Worm (Caenorhabditis elegans) whole organism, L4 larva: ENCODE measurements around the gene nsph-4.1.
"Not testable (repeated sequence)": the region's sequence is repeated elsewhere in the genome, so short reads cannot be mapped to it uniquely, and the experiment has no call there.

ENCODE experiments used
- F26F4.8 ChIP-seq: fragments of 200-800 bp; sonication (Bioruptor generic); conservative IDR thresholded peaks from 2 replicates; pipeline ENCODE4 v1.3.6; 2022; ENCODE audit warnings: missing genetic modification characterization, missing compliant biosample characterization
- T26A8.4 ChIP-seq: fragments of 200-800 bp; sonication (Bioruptor generic); IDR thresholded peaks from 2 replicates; pipeline ENCODE4 v1.3.6; 2022; ENCODE audit warnings: missing genetic modification characterization, missing compliant biosample characterization
- Y5F2A.4 ChIP-seq: fragments of 200-800 bp; sonication (Bioruptor generic); optimal IDR thresholded peaks from 2 replicates; lab custom pipeline; 2018; ENCODE audit warnings: mild to moderate bottlenecking, missing genetic modification characterization, missing compliant biosample characterization
- aha-1 ChIP-seq: fragments of 150-350 bp; peaks from one replicate; lab custom pipeline; 2014; ENCODE audit warnings: missing biosample characterization, missing genetic modification characterization
- arid-1 ChIP-seq: fragments of 200-800 bp; sonication (Bioruptor generic); conservative IDR thresholded peaks from 2 replicates; pipeline ENCODE4 v1.3.6; 2022; ENCODE audit warnings: missing genetic modification reagents, missing genetic modification characterization, missing compliant biosample characterization
- ces-1 ChIP-seq: fragments of 150-350 bp; sonication (generic microtip); optimal IDR thresholded peaks from 4 replicates; lab custom pipeline; 2014; ENCODE audit warnings: missing biosample characterization, missing genetic modification reagents, missing genetic modification characterization
- cey-2 ChIP-seq: sonication (generic microtip); optimal IDR thresholded peaks from 3 replicates; lab custom pipeline; 2017; ENCODE audit warnings: missing genetic modification characterization, mild to moderate bottlenecking, missing compliant biosample characterization, antibody characterized with exemption, borderline replicate concordance; ENCODE audit not compliant: insufficient read depth
- daf-16 ChIP-seq, 3 experiments: sonication (generic microtip); optimal IDR thresholded peaks; 2 replicates each; lab custom pipeline; 2016 to 2017; ENCODE audit warnings: missing genetic modification characterization in 3 of 3, missing genetic modification reagents in 3 of 3, mild to moderate bottlenecking in 2 of 3, missing compliant biosample characterization in 2 of 3, missing biosample characterization in 1 of 3, moderate library complexity in 1 of 3
- dmd-6 ChIP-seq: fragments of 200-800 bp; sonication (Bioruptor generic); IDR thresholded peaks from 2 replicates; pipeline ENCODE4 v1.3.6; 2022; ENCODE audit warnings: missing genetic modification reagents, missing genetic modification characterization, missing compliant biosample characterization
- dve-1 ChIP-seq: sonication (generic microtip); optimal IDR thresholded peaks from 2 replicates; lab custom pipeline; 2017; ENCODE audit warnings: antibody characterized with exemption, mild to moderate bottlenecking, missing genetic modification characterization, missing compliant biosample characterization; ENCODE audit not compliant: insufficient read depth
- fos-1 ChIP-seq: fragments of 150-350 bp; optimal IDR thresholded peaks from 2 replicates; lab custom pipeline; 2014; ENCODE audit warnings: missing biosample characterization, missing genetic modification characterization
- gei-8 ChIP-seq: fragments of 200-800 bp; sonication (Bioruptor generic); optimal IDR thresholded peaks from 2 replicates; lab custom pipeline; 2018; ENCODE audit warnings: mild to moderate bottlenecking, missing genetic modification characterization, missing compliant biosample characterization
- hmg-1.1 ChIP-seq: fragments of 200-800 bp; sonication (Bioruptor generic); IDR thresholded peaks from 2 replicates; pipeline ENCODE4 v1.3.6; 2022; ENCODE audit warnings: missing genetic modification reagents, missing genetic modification characterization, missing compliant biosample characterization
- lin-38 ChIP-seq: fragments of 200-800 bp; sonication (Bioruptor generic); IDR thresholded peaks from 2 replicates; pipeline ENCODE4 v1.3.6; 2022; ENCODE audit warnings: missing genetic modification reagents, missing genetic modification characterization, missing compliant biosample characterization
- madf-5 ChIP-seq, 2 experiments: fragments of 200-800 bp; sonication (Bioruptor generic); IDR thresholded peaks; 2 replicates each; pipeline ENCODE4 v1.3.6; 2022; ENCODE audit warnings: missing compliant biosample characterization in 2 of 2, missing genetic modification characterization in 2 of 2
- nhr-111 ChIP-seq: fragments of 200-800 bp; sonication (Bioruptor generic); optimal IDR thresholded peaks from 2 replicates; lab custom pipeline; 2018; ENCODE audit warnings: mild to moderate bottlenecking, missing genetic modification characterization, missing compliant biosample characterization
- nhr-237 ChIP-seq: sonication (generic microtip); optimal IDR thresholded peaks from 2 replicates; lab custom pipeline; 2017; ENCODE audit warnings: missing biosample characterization, missing genetic modification characterization
- nhr-42 ChIP-seq: fragments of 200-800 bp; sonication (Bioruptor generic); IDR thresholded peaks from 2 replicates; pipeline ENCODE4 v1.3.6; 2022; ENCODE audit warnings: missing genetic modification characterization, missing compliant biosample characterization
- pha-4 ChIP-seq, 2 experiments: fragments of 150-350 bp in 1 of 2; fragments of 200-800 bp in 1 of 2; sonication (Bioruptor generic) in 1 of 2; IDR thresholded peaks in 1 of 2; optimal IDR thresholded peaks in 1 of 2; 2 replicates each; pipeline versions ENCODE4 v1.3.6 to Lab custom; 2014 to 2022; ENCODE audit warnings: missing genetic modification characterization in 2 of 2, missing genetic modification reagents in 2 of 2, missing biosample characterization in 1 of 2, missing compliant biosample characterization in 1 of 2
- rbr-2 ChIP-seq: sonication (generic microtip); optimal IDR thresholded peaks from 2 replicates; lab custom pipeline; 2016; ENCODE audit warnings: missing genotype, missing genetic modification characterization, missing compliant biosample characterization
- sdz-12 ChIP-seq: fragments of 200-800 bp; sonication (Bioruptor generic); optimal IDR thresholded peaks from 2 replicates; lab custom pipeline; 2018; ENCODE audit warnings: mild to moderate bottlenecking, missing genetic modification characterization, missing compliant biosample characterization
- set-16 ChIP-seq: fragments of 200-800 bp; sonication (Bioruptor generic); IDR thresholded peaks from 2 replicates; pipeline ENCODE4 v1.3.6; 2022; ENCODE audit warnings: missing genetic modification reagents, missing genetic modification characterization, missing compliant biosample characterization
- snpc-1.2 ChIP-seq: fragments of 200-800 bp; sonication (Bioruptor generic); IDR thresholded peaks from 2 replicates; pipeline ENCODE4 v1.3.6; 2022; ENCODE audit warnings: missing genetic modification reagents, missing genetic modification characterization, missing compliant biosample characterization
- snpc-4 ChIP-seq: fragments of 150-350 bp; optimal IDR thresholded peaks from 2 replicates; lab custom pipeline; 2014; ENCODE audit warnings: missing biosample characterization, missing genetic modification characterization
- tag-97 ChIP-seq: fragments of 200-800 bp; sonication (Bioruptor generic); IDR thresholded peaks from 2 replicates; pipeline ENCODE4 v1.3.6; 2022; ENCODE audit warnings: missing genetic modification characterization, missing compliant biosample characterization
- tra-1 ChIP-seq: fragments of 200-800 bp; sonication (Bioruptor generic); IDR thresholded peaks from 2 replicates; pipeline ENCODE4 v1.3.6; 2022; ENCODE audit warnings: missing genetic modification reagents, missing genetic modification characterization, missing compliant biosample characterization
- unc-130 ChIP-seq: sonication (generic microtip); optimal IDR thresholded peaks from 2 replicates; lab custom pipeline; 2016; ENCODE audit warnings: missing genetic modification reagents, missing genetic modification characterization, missing compliant biosample characterization
- zip-2 ChIP-seq: fragments of 150-350 bp; optimal IDR thresholded peaks from 2 replicates; lab custom pipeline; 2014; ENCODE audit warnings: missing biosample characterization, missing genetic modification characterization

Gene nsph-4.1

DNA sequence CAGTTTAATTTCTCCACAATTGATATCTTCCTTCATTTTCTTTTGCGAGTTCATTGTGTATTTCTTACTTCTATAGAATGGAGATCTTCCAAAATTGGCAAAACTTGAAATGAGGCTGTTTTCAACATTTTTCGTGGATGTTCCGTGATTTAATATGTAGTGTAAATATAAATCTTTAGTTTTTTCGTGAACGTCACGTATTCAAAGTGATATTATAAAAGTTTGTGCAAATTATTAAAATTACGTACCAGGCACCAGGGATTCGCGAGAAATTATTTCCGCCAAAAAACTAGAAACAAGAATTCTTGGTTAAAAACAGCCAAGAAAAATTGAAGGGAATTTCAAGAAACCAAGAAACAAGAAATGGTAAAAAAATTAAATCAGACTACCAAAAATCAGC is 2.4 kb upstream of the nsph-4.1 start, which contains the start of gene Y59E9AL.8:
TSS of gene Y59E9AL.8 (minus strand) at position 101 of the 400 bp plus-strand sequence.
- TF ChIP-seq zip-2 = no peak
- TF ChIP-seq cey-2 (tag; lab: Kevin White, UChicago) = no peak
- TF ChIP-seq ces-1 (GFP tag; lab: Kevin White, UChicago) = no peak
- TF ChIP-seq gei-8 = no peak
- TF ChIP-seq madf-5 (GFP tag; IDR thresholded peaks at IDR 0.05; lab: Robert Waterston, UW) = no peak
- TF ChIP-seq tag-97 = no peak
- TF ChIP-seq dmd-6 (GFP tag; lab: Robert Waterston, UW) = no peak
- TF ChIP-seq daf-16 (GFP tag; optimal IDR thresholded peaks at IDR 0.05; lab: Kevin White, UChicago) = no peak
- no peak for TF ChIP-seq daf-16 (tag; optimal IDR thresholded peaks at IDR 0.05; lab: Kevin White, UChicago)
- no peak for TF ChIP-seq lin-38 (GFP tag; lab: Robert Waterston, UW)
- TF ChIP-seq sdz-12 (GFP tag; lab: Kevin White, UChicago) = no peak
- TF ChIP-seq nhr-111 (GFP tag; lab: Kevin White, UChicago) = no peak

DNA sequence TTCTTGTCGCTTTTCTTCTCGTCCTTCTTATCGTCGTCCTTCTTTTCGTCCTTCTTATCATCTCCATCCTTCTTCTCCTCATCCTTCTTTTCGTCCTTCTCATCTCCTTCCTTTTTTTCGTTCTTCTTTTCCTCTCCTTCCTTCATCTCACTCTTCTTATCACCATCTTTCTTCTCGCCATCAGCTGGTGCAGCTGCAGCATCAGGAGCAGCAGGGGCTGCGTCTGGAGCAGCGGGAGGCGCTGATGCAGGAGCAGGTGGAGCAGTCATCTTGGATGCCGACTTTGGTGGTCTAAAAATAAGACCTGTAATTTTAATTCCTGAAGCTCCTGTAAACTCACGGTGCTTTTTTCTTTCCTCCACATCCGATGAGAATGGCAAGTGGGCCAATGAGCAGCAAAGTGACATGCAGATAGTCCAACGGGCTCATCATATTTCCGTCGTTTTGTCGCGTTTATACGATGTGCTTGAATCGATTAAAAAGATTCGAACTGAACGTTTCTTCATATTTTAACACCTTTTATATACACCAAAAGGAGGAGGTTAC is 1.3 kb upstream of the nsph-4.1 start, which contains the start of gene cylc-1:
TSS of gene cylc-1 (minus strand) at position 496 of the 546 bp plus-strand sequence.
- TF ChIP-seq arid-1 (GFP tag; lab: Robert Waterston, UW) = 0 out of 2 replicates have a peak, but pooled peaks have one; percentile 12
- TF ChIP-seq F26F4.8 (GFP tag; lab: Robert Waterston, UW) = 0 out of 2 replicates have a peak, but pooled peaks have one; percentile 13
- peak; percentile 82 for TF ChIP-seq set-16
- peak; percentile 29; the same call in 1 of the 2 replicates for TF ChIP-seq pha-4 (GFP tag; IDR thresholded peaks at IDR 0.05; lab: Robert Waterston, UW)
- not testable (repeated sequence) for TF ChIP-seq pha-4 (tag; optimal IDR thresholded peaks at IDR 0.05; lab: Kevin White, UChicago)

DNA sequence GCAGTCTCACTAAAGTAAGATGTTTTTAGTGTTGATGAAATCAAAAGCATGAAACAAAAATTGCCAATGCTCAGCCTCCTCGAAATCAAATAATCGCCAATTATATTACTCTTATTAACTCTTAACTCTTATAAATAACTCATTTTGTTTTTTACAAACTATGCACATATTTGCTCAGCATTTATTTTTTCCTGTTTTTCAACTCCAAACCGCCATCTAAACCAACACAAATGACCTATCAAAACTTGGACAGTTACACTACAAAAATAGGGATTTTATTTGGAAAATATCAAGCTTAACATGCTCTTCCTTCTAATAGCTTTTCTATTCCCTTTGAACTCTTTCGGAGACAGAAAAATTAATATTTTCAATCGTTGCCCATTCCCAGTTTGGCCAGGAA is 2.0 kb downstream of the nsph-4.1 start, which contains the start of gene thn-6:
TSS of gene thn-6 (plus strand) at position 301 of the 400 bp plus-strand sequence.
- TF ChIP-seq dve-1 (no peak), fos-1 (no peak), Y5F2A.4 (no peak), tra-1 (GFP tag; lab: Robert Waterston, UW) (no peak), rbr-2 (tag; lab: Kevin White, UChicago) (no peak), F26F4.8 (GFP tag; lab: Robert Waterston, UW) (no peak), snpc-1.2 (GFP tag; lab: Robert Waterston, UW) (no peak), hmg-1.1 (GFP tag; lab: Robert Waterston, UW) (no peak)

DNA sequence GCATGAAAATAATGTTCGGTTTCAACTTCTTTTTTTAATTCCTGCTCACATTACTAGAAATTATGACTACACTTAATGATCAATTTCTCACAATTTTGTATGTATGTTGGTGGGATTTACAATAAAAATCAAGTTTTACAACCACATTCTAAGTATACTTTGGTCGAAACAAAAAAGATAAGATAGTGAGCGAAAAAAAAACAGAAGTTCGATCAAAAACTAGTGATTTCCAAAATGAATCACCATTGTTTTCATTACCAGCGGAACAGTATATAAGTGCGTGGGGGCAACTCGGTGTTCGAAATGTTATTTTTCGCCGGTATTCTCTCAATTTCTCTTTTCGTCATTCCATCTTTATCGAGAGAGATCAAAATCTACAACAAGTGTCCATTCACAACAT is 3.9 kb downstream of the nsph-4.1 start, which contains the start of gene thn-5:
TSS of gene thn-5 (plus strand) at position 301 of the 400 bp plus-strand sequence.
- TF ChIP-seq nhr-237 (tag; lab: Kevin White, UChicago) (no peak), unc-130 (GFP tag; lab: Kevin White, UChicago) (no peak)

DNA sequence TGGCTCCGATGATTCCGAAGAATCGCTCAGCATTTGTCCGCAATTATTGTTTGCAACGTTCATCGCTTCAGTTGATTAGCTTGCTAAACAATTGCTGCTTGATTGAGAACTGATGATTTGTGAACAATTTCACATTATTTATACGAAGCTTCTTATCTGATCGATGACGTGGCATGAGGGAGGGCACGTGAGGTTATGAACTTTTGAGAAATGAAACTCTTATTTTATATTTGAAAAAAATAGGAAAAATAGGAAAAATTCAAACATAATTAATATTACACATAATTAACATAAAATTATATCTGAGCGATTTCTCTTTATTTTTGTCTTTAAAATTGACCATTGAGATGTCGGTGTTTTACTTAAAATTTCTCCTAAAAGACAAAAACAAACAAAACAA is 28.0 kb downstream of the nsph-4.1 start, which contains the start of gene F36H12.10:
TSS of gene F36H12.10 (minus strand) at position 101 of the 400 bp plus-strand sequence.
- not testable (repeated sequence) for TF ChIP-seq snpc-1.2 (GFP tag; lab: Robert Waterston, UW); lin-38 (GFP tag; lab: Robert Waterston, UW); aha-1 (tag; lab: Kevin White, UChicago)

DNA sequence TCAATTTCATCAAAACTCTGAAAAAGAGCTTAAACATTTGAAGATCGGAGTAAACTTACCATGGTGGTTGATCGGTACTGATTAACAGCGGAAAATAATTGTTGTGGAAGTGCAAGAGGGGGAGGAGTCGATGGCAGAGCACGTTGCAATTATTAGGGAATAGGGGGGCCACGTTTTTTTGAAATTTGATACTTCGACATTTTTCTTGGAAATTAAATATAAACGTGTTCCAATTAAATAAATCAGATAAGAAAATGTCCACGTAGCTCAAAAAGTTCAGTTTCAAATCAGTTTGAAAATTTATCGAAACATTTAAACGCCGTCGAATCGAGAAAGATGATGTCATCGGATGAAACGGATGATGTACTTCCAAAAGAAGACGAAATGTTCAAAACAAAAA is 30.1 kb downstream of the nsph-4.1 start, which contains the start of gene F36H12.9:
TSS of gene F36H12.9 (plus strand) at position 301 of the 400 bp plus-strand sequence.
- TF ChIP-seq snpc-4 (tag; lab: Kevin White, UChicago); nhr-42 (GFP tag; lab: Robert Waterston, UW); T26A8.4 (GFP tag; lab: Robert Waterston, UW): not testable (repeated sequence)
- TF ChIP-seq, all 104 proteins: peak for 0; not testable (repeated sequence) for 104
